Worm (Caenorhabditis elegans): ENCODE data around the gene attf-3.

The attf-3 gene

ce11 chrIII:40580-41113, 45.5 kb downstream of the attf-3 start, which contains the start of gene col-88:
Gene col-88, plus strand, starts transcription at chrIII:41063.
- TF ChIP-seq sox-4 (tag; optimal IDR thresholded peaks at IDR 0.05) (no peak), lim-6 (tag; optimal IDR thresholded peaks at IDR 0.05) (no peak), C38D4.7 (GFP tag; optimal IDR thresholded peaks at IDR 0.05) (no peak), odd-2 (tag; optimal IDR thresholded peaks at IDR 0.05) (no peak), ceh-6 (GFP tag; optimal IDR thresholded peaks at IDR 0.05) (no peak), sdc-2 (tag; optimal IDR thresholded peaks at IDR 0.05) (no peak)

- TF ChIP-seq ceh-31 (tag; optimal IDR thresholded peaks at IDR 0.05): peak; percentile 26
- TF ChIP-seq sdc-2 (tag; optimal IDR thresholded peaks at IDR 0.05): no peak
- no peak for TF ChIP-seq ceh-24 (tag; optimal IDR thresholded peaks at IDR 0.05)
- TF ChIP-seq hlh-30 (tag; optimal IDR thresholded peaks at IDR 0.05; ENCODE audit: insufficient read depth): no peak
- no peak for TF ChIP-seq ceh-48 (tag; optimal IDR thresholded peaks at IDR 0.05)
Observed at ce11 chrIII:39516-39915, 46.7 kb downstream of the attf-3 start.

ce11 chrIII:38117-38516, 48.1 kb downstream of the attf-3 start, which contains the start of gene clp-10:
Gene clp-10, minus strand, starts transcription at chrIII:38217.
- TF ChIP-seq pros-1 (tag; optimal IDR thresholded peaks at IDR 0.05) (no peak), ceh-48 (tag; optimal IDR thresholded peaks at IDR 0.05) (no peak), lin-11 (tag; optimal IDR thresholded peaks at IDR 0.05) (no peak), ceh-31 (tag; optimal IDR thresholded peaks at IDR 0.05) (no peak), rnt-1 (tag; optimal IDR thresholded peaks at IDR 0.05) (no peak), che-1 (tag; optimal IDR thresholded peaks at IDR 0.05) (no peak)

ce11 chrIII:33257-33656, 52.9 kb downstream of the attf-3 start:
- TF ChIP-seq ceh-22 (tag; optimal IDR thresholded peaks at IDR 0.05) (no peak), Y22D7AL.16 (tag; optimal IDR thresholded peaks at IDR 0.05) (no peak), ceh-9 (tag; optimal IDR thresholded peaks at IDR 0.05) (no peak), ahr-1 (tag; optimal IDR thresholded peaks at IDR 0.05) (no peak), mec-3 (tag; optimal IDR thresholded peaks at IDR 0.05; ENCODE audit: borderline replicate concordance) (no peak), hlh-6 (tag; optimal IDR thresholded peaks at IDR 0.05) (no peak), hlh-30 (tag; optimal IDR thresholded peaks at IDR 0.05; ENCODE audit: insufficient read depth) (no peak), unc-3 (GFP tag; conservative IDR thresholded peaks at IDR 0.05) (no peak), unc-3 (tag; optimal IDR thresholded peaks at IDR 0.05) (no peak), ceh-18 (tag; optimal IDR thresholded peaks at IDR 0.05) (no peak), fax-1 (tag; optimal IDR thresholded peaks at IDR 0.05) (no peak), elt-4 (tag; optimal IDR thresholded peaks at IDR 0.05) (no peak), dve-1 (tag; optimal IDR thresholded peaks at IDR 0.05) (no peak), pax-1 (tag; optimal IDR thresholded peaks at IDR 0.05) (no peak), nhr-232 (tag; optimal IDR thresholded peaks at IDR 0.05) (no peak), unc-55 (GFP tag; optimal IDR thresholded peaks at IDR 0.05) (no peak), ceh-30 (tag; optimal IDR thresholded peaks at IDR 0.05) (no peak), pag-3 (tag; optimal IDR thresholded peaks at IDR 0.05; ENCODE audit: borderline replicate concordance) (no peak), npax-4 (tag; optimal IDR thresholded peaks at IDR 0.05) (no peak), nfya-1 (tag; optimal IDR thresholded peaks at IDR 0.05) (no peak), sox-4 (tag; optimal IDR thresholded peaks at IDR 0.05) (no peak)

- TF ChIP-seq unc-42 (tag; optimal IDR thresholded peaks at IDR 0.05) (no peak), lin-11 (tag; optimal IDR thresholded peaks at IDR 0.05) (no peak), ceh-14 (tag; optimal IDR thresholded peaks at IDR 0.05) (no peak), ceh-31 (tag; optimal IDR thresholded peaks at IDR 0.05) (no peak), unc-3 (GFP tag; conservative IDR thresholded peaks at IDR 0.05) (no peak), unc-3 (tag; optimal IDR thresholded peaks at IDR 0.05) (no peak), mec-3 (tag; optimal IDR thresholded peaks at IDR 0.05; ENCODE audit: borderline replicate concordance) (no peak), ama-1 (optimal IDR thresholded peaks at IDR 0.05) (no peak), ceh-34 (tag; optimal IDR thresholded peaks at IDR 0.05) (no peak), K09A11.1 (tag; optimal IDR thresholded peaks at IDR 0.05; ENCODE audit: insufficient read depth) (no peak), eyg-1 (tag; optimal IDR thresholded peaks at IDR 0.05) (no peak), fax-1 (tag; optimal IDR thresholded peaks at IDR 0.05) (no peak), ceh-22 (tag; optimal IDR thresholded peaks at IDR 0.05) (no peak), dve-1 (tag; optimal IDR thresholded peaks at IDR 0.05) (no peak), ref-2 (tag; optimal IDR thresholded peaks at IDR 0.05) (no peak), hlh-13 (GFP tag; optimal IDR thresholded peaks at IDR 0.05) (no peak), C38D4.7 (GFP tag; optimal IDR thresholded peaks at IDR 0.05) (no peak), gmeb-2 (tag; optimal IDR thresholded peaks at IDR 0.05) (no peak), F13H6.1 (tag; optimal IDR thresholded peaks at IDR 0.05) (no peak), pag-3 (tag; optimal IDR thresholded peaks at IDR 0.05; ENCODE audit: borderline replicate concordance) (no peak)
Observed at ce11 chrIII:31600-31999, 54.6 kb downstream of the attf-3 start.

All from whole organism, late embryonic.